Worm (Caenorhabditis elegans) whole organism, L2 larva: Measurements from ENCODE around the gene ckb-3.

Experiments
- F13H6.1 ChIP-seq: sonication (generic microtip); optimal IDR thresholded peaks from 2 replicates; lab custom pipeline; 2016; ENCODE audit warnings: missing genetic modification characterization, missing compliant biosample characterization
- aly-2 ChIP-seq: fragments of 150-350 bp; optimal IDR thresholded peaks from 2 replicates; lab custom pipeline; 2014; ENCODE audit warnings: missing biosample characterization, missing genetic modification characterization
- blmp-1 ChIP-seq: sonication (generic microtip); optimal IDR thresholded peaks from 2 replicates; lab custom pipeline; 2017; ENCODE audit warnings: missing genetic modification characterization, mild to moderate bottlenecking, missing compliant biosample characterization, antibody characterized with exemption, moderate library complexity; ENCODE audit not compliant: insufficient read depth
- ceh-16 ChIP-seq: fragments of 150-350 bp; optimal IDR thresholded peaks from 2 replicates; lab custom pipeline; 2014; ENCODE audit warnings: missing biosample characterization, missing genetic modification characterization
- ceh-82 ChIP-seq: fragments of 150-350 bp; optimal IDR thresholded peaks from 2 replicates; lab custom pipeline; 2014; ENCODE audit warnings: missing biosample characterization, missing genetic modification characterization
- elt-3 ChIP-seq: sonication (generic microtip); optimal IDR thresholded peaks from 2 replicates; lab custom pipeline; 2017; ENCODE audit warnings: missing biosample characterization, missing genetic modification characterization
- lin-11 ChIP-seq: fragments of 150-350 bp; sonication (generic microtip); optimal IDR thresholded peaks from 2 replicates; lab custom pipeline; 2014; ENCODE audit warnings: missing biosample characterization, missing genetic modification characterization, inconsistent platforms, mixed read lengths
- nhr-12 ChIP-seq: fragments of 150-350 bp; optimal IDR thresholded peaks from 2 replicates; lab custom pipeline; 2014; ENCODE audit warnings: missing biosample characterization, missing genetic modification characterization
- nhr-23 ChIP-seq: fragments of 150-350 bp; optimal IDR thresholded peaks from 2 replicates; lab custom pipeline; 2014; ENCODE audit warnings: missing biosample characterization, missing genetic modification reagents, missing genetic modification characterization
- nhr-25 ChIP-seq: fragments of 150-350 bp; sonication (generic microtip); optimal IDR thresholded peaks from 3 replicates; lab custom pipeline; 2014; ENCODE audit warnings: missing biosample characterization, missing genetic modification characterization
- sma-9 ChIP-seq, 2 experiments: fragments of 150-350 bp in 1 of 2; sonication (generic microtip) in 1 of 2; optimal IDR thresholded peaks; 2 replicates each; lab custom pipeline; 2014 to 2016; ENCODE audit warnings: missing genetic modification characterization in 2 of 2, mild to moderate bottlenecking in 1 of 2, missing biosample characterization in 1 of 2, missing compliant biosample characterization in 1 of 2, missing genetic modification reagents in 1 of 2, moderate library complexity in 1 of 2
- snpc-4 ChIP-seq: fragments of 150-350 bp; optimal IDR thresholded peaks from 2 replicates; lab custom pipeline; 2014; ENCODE audit warnings: missing biosample characterization, missing genetic modification characterization

DNA sequence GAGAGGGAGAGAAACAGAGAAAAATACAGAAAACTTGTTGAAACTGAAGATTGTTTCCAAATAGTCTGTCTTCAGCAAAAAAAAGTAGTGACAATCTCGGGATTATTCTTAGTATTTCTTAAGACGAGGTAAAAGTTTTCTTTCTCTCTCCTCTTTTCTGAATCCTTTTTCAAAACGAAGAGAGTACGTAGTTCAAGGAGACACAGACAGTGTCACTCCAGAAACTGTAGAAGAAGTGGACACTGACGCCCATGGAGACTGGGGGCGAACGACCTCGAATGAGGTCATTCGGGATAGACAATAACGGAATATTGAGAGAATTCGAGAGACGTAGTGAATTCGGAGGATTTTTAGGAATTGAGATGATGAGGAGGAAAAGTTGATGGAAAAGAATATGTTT is 39.7 kb upstream of the ckb-3 start, which contains the start of gene gly-6:
- TF ChIP-seq elt-3 (tag; lab: Kevin White, UChicago) (no peak), F13H6.1 (tag; lab: Kevin White, UChicago) (no peak), sma-9 (GFP tag; optimal IDR thresholded peaks at IDR 0.05; lab: Kevin White, UChicago) (no peak), sma-9 (tag; optimal IDR thresholded peaks at IDR 0.05; lab: Kevin White, UChicago) (no peak), nhr-23 (tag; lab: Kevin White, UChicago) (no peak), lin-11 (no peak), ceh-16 (no peak), ceh-82 (tag; lab: Kevin White, UChicago) (no peak), aly-2 (no peak), nhr-25 (peak; percentile 61), snpc-4 (tag; lab: Kevin White, UChicago) (no peak), blmp-1 (tag; lab: Kevin White, UChicago) (no peak), nhr-12 (tag; lab: Kevin White, UChicago) (no peak)
